Fruit fly (Drosophila melanogaster) whole organism, embryonic: ENCODE results near the gene CG15362.

Source experiments
- Atf-2 ChIP-seq: fragments of 200-800 bp; sonication (Bioruptor generic); optimal IDR thresholded peaks from 2 replicates; lab custom pipeline; 2016; ENCODE audit warnings: missing biosample characterization, missing genetic modification characterization
- Awh ChIP-seq: fragments of 200-800 bp; sonication (Bioruptor generic); IDR thresholded peaks from 2 replicates; pipeline ENCODE4, ENCODE4 v1.3.6; 2022; ENCODE audit warnings: missing biosample characterization, missing genetic modification characterization
- CG12071 ChIP-seq: fragments of 200-800 bp; sonication (Bioruptor generic); optimal IDR thresholded peaks from 3 replicates; lab custom pipeline; 2018; ENCODE audit warnings: missing biosample characterization, mild to moderate bottlenecking, missing genetic modification characterization
- CG13424 ChIP-seq: fragments of 200-800 bp; sonication (Bioruptor generic); optimal IDR thresholded peaks from 2 replicates; lab custom pipeline; 2019; ENCODE audit warnings: missing biosample characterization, mild to moderate bottlenecking, missing genetic modification characterization, moderate library complexity
- CG15269 ChIP-seq: fragments of 200-800 bp; sonication (Bioruptor generic); optimal IDR thresholded peaks from 2 replicates; lab custom pipeline; 2018; ENCODE audit warnings: missing biosample characterization, mild to moderate bottlenecking, missing genetic modification characterization, moderate library complexity
- CG15479 ChIP-seq: fragments of 200-800 bp; sonication (Bioruptor generic); optimal IDR thresholded peaks from 3 replicates; lab custom pipeline; 2019; ENCODE audit warnings: missing biosample characterization, mild to moderate bottlenecking, missing genetic modification characterization, moderate library complexity
- CG16815 ChIP-seq: fragments of 200-800 bp; sonication (Bioruptor generic); optimal IDR thresholded peaks from 3 replicates; lab custom pipeline; 2017; ENCODE audit warnings: missing biosample characterization, mild to moderate bottlenecking, missing genetic modification characterization
- CG17186 ChIP-seq: fragments of 200-800 bp; sonication (Bioruptor generic); optimal IDR thresholded peaks from 3 replicates; lab custom pipeline; 2017; ENCODE audit warnings: missing biosample characterization, missing genetic modification reagents, missing genetic modification characterization
- CG18011 ChIP-seq: fragments of 200-800 bp; sonication (Bioruptor generic); optimal IDR thresholded peaks from 2 replicates; lab custom pipeline; 2017; ENCODE audit warnings: missing biosample characterization, missing genetic modification characterization, mild to moderate bottlenecking, moderate library complexity, missing genotype
- CG2116 ChIP-seq: fragments of 200-800 bp; sonication (Bioruptor generic); optimal IDR thresholded peaks from 3 replicates; lab custom pipeline; 2018; ENCODE audit warnings: missing biosample characterization, mild to moderate bottlenecking, missing genetic modification characterization
- CG2875 ChIP-seq: fragments of 200-800 bp; sonication (Bioruptor generic); optimal IDR thresholded peaks from 2 replicates; lab custom pipeline; 2017; ENCODE audit warnings: missing biosample characterization, mild to moderate bottlenecking, missing genetic modification characterization, missing genetic modification reagents
- CG2889 ChIP-seq: fragments of 200-800 bp; sonication (Bioruptor generic); IDR thresholded peaks from 3 replicates; pipeline ENCODE4 v1.3.6; 2022; ENCODE audit warnings: missing biosample characterization, missing genetic modification characterization
- CG30020 ChIP-seq: fragments of 200-800 bp; optimal IDR thresholded peaks from 2 replicates; lab custom pipeline; 2019; ENCODE audit warnings: missing biosample characterization, mild to moderate bottlenecking, missing genetic modification characterization, moderate library complexity
- CG5180 ChIP-seq: fragments of 200-800 bp; sonication (Bioruptor generic); optimal IDR thresholded peaks from 3 replicates; lab custom pipeline; 2017; ENCODE audit warnings: missing biosample characterization, missing genetic modification characterization, mild to moderate bottlenecking, moderate library complexity, missing genetic modification reagents
- Dip3 ChIP-seq: fragments of 200-800 bp; sonication (Bioruptor generic); optimal IDR thresholded peaks from 3 replicates; lab custom pipeline; 2016; ENCODE audit warnings: missing biosample characterization, missing genetic modification characterization
- Dref ChIP-seq: fragments of 200-800 bp; sonication (Bioruptor generic); IDR thresholded peaks from 2 replicates; pipeline ENCODE4 v1.3.6; 2022; ENCODE audit warnings: missing biosample characterization, missing genetic modification characterization
- E2f2 ChIP-seq: fragments of 200-800 bp; sonication (Bioruptor generic); IDR thresholded peaks from 2 replicates; pipeline ENCODE4 v1.3.6; 2022; ENCODE audit warnings: missing biosample characterization, missing genetic modification characterization
- Hmr ChIP-seq: fragments of 200-800 bp; sonication (Bioruptor generic); optimal IDR thresholded peaks from 3 replicates; lab custom pipeline; 2017; ENCODE audit warnings: mild to moderate bottlenecking, missing biosample characterization, missing genetic modification reagents, missing genetic modification characterization
- Hr3 ChIP-seq: fragments of 200-800 bp; sonication (Bioruptor generic); optimal IDR thresholded peaks from 3 replicates; lab custom pipeline; 2016; ENCODE audit warnings: missing biosample characterization, missing genetic modification characterization
- MESR4 ChIP-seq: fragments of 200-800 bp; sonication (Bioruptor generic); optimal IDR thresholded peaks from 2 replicates; lab custom pipeline; 2018; ENCODE audit warnings: missing biosample characterization, mild to moderate bottlenecking, missing genetic modification characterization, moderate library complexity
- Nf-YA ChIP-seq: fragments of 200-800 bp; sonication (Bioruptor generic); IDR thresholded peaks from 2 replicates; pipeline ENCODE4 v1.3.6; 2022; ENCODE audit warnings: missing biosample characterization, missing genetic modification characterization
- Nf-YB ChIP-seq: fragments of 200-800 bp; sonication (Bioruptor generic); optimal IDR thresholded peaks from 3 replicates; lab custom pipeline; 2019; ENCODE audit warnings: missing biosample characterization, mild to moderate bottlenecking, missing genetic modification characterization, moderate library complexity
- Ravus ChIP-seq: fragments of 200-800 bp; sonication (Bioruptor generic); IDR thresholded peaks from 2 replicates; pipeline ENCODE4 v1.3.6; 2022; ENCODE audit warnings: missing biosample characterization, missing genetic modification characterization
- Xrp1 ChIP-seq: fragments of 200-800 bp; sonication (Bioruptor generic); IDR thresholded peaks from 2 replicates; pipeline ENCODE4 v1.3.6; 2022; ENCODE audit warnings: missing biosample characterization, missing genetic modification characterization
- bigmax ChIP-seq: fragments of 200-800 bp; sonication (Bioruptor generic); optimal IDR thresholded peaks from 2 replicates; lab custom pipeline; 2018; ENCODE audit warnings: missing biosample characterization, mild to moderate bottlenecking, missing genetic modification characterization
- crol ChIP-seq: fragments of 200-800 bp; sonication (Bioruptor generic); IDR thresholded peaks from 2 replicates; pipeline ENCODE4 v1.3.6; 2022; ENCODE audit warnings: missing biosample characterization, missing genetic modification characterization
- ewg ChIP-seq: fragments of 200-800 bp; sonication (Bioruptor generic); optimal IDR thresholded peaks from 3 replicates; lab custom pipeline; 2017; ENCODE audit warnings: mild to moderate bottlenecking, missing biosample characterization, missing genetic modification reagents, missing genetic modification characterization
- fd64A ChIP-seq: fragments of 200-800 bp; sonication (Bioruptor generic); optimal IDR thresholded peaks from 3 replicates; lab custom pipeline; 2018; ENCODE audit warnings: missing biosample characterization, mild to moderate bottlenecking, missing genetic modification characterization
- gsb ChIP-seq: fragments of 200-800 bp; sonication (Bioruptor generic); IDR thresholded peaks from 2 replicates; pipeline ENCODE4 v1.3.6; 2022; ENCODE audit warnings: missing biosample characterization, missing genetic modification characterization
- ham ChIP-seq: fragments of 200-800 bp; sonication (Bioruptor generic); IDR thresholded peaks from 2 replicates; pipeline ENCODE4 v1.3.6; 2022; ENCODE audit warnings: missing biosample characterization, missing genetic modification characterization
- oc ChIP-seq: fragments of 200-800 bp; sonication (Bioruptor generic); optimal IDR thresholded peaks from 2 replicates; lab custom pipeline; 2018; ENCODE audit warnings: missing biosample characterization, mild to moderate bottlenecking, missing genetic modification characterization, moderate library complexity
- rib ChIP-seq: fragments of 200-800 bp; sonication (Bioruptor generic); IDR thresholded peaks from 2 replicates; pipeline ENCODE4 v1.3.6; 2022; ENCODE audit warnings: missing biosample characterization, missing genetic modification characterization
- slp2 ChIP-seq: fragments of 200-800 bp; sonication (Bioruptor generic); optimal IDR thresholded peaks from 2 replicates; lab custom pipeline; 2016; ENCODE audit warnings: missing biosample characterization, missing genetic modification characterization
- tll ChIP-seq, 2 experiments: fragments of 200-800 bp in 1 of 2; fragments of >200 bp in 1 of 2; sonication (Bioruptor generic) in 1 of 2; optimal IDR thresholded peaks; 2 replicates each; lab custom pipeline; 2017 to 2019; ENCODE audit warnings: missing biosample characterization in 2 of 2, missing genetic modification characterization in 2 of 2, mild to moderate bottlenecking in 1 of 2, moderate library complexity in 1 of 2
- tna ChIP-seq: fragments of 200-800 bp; sonication (Bioruptor generic); IDR thresholded peaks from 2 replicates; pipeline ENCODE4 v1.3.6; 2022; ENCODE audit warnings: missing biosample characterization, missing genetic modification characterization; ENCODE audit not compliant: partially characterized antibody
- vnd ChIP-seq: fragments of 200-800 bp; sonication (Bioruptor generic); IDR thresholded peaks from 3 replicates; pipeline ENCODE4 v1.3.6; 2022; ENCODE audit warnings: missing biosample characterization, missing genetic modification characterization; ENCODE audit not compliant: partially characterized antibody
- zen2 ChIP-seq: fragments of 200-800 bp; sonication (Bioruptor generic); IDR thresholded peaks from 3 replicates; pipeline ENCODE4 v1.3.6; 2022; ENCODE audit warnings: missing biosample characterization, missing genetic modification characterization; ENCODE audit not compliant: partially characterized antibody

CG15362 gene

dm6 chr2L:1944473-1945110, 36.4 kb upstream of the CG15362 start (continued):
- no peak for TF ChIP-seq ham (GFP tag; lab: Robert Waterston, UW)
- 0 out of 3 replicates have a peak, but pooled peaks have one; percentile 21 for TF ChIP-seq zen2
- no peak for TF ChIP-seq vnd (GFP tag; lab: Robert Waterston, UW)
- peak; percentile 41 for TF ChIP-seq Hmr (GFP tag; lab: Kevin White, UChicago)
- TF ChIP-seq Nf-YA (GFP tag; lab: Robert Waterston, UW), result 0 out of 2 replicates have a peak, but pooled peaks have one; percentile 18
- TF ChIP-seq CG2116 (GFP tag; lab: Kevin White, UChicago), result no peak
- TF ChIP-seq Nf-YB (GFP tag; lab: Kevin White, UChicago), result peak; percentile 94
- no peak for TF ChIP-seq gsb (GFP tag; lab: Robert Waterston, UW)
- no peak for TF ChIP-seq ewg

- no peak for TF ChIP-seq Dip3 (GFP tag; lab: Kevin White, UChicago)
- TF ChIP-seq tll (GFP tag; optimal IDR thresholded peaks at IDR 0.05; lab: Kevin White, UChicago), result no peak
- TF ChIP-seq Atf-2 (GFP tag; lab: Kevin White, UChicago), result no peak
- no peak for TF ChIP-seq Awh
- no peak for TF ChIP-seq bigmax (GFP tag; lab: Kevin White, UChicago)
- no peak for TF ChIP-seq rib
These were observed 35.4 kb upstream of the CG15362 start, which contains the start of gene CG15357 for dm6 chr2L:1945609-1946008. Gene CG15357 (minus strand): TSS chr2L:1945709.

- TF ChIP-seq CG30020 (tag; lab: Kevin White, UChicago) (no peak), CG12071 (no peak), CG2889 (GFP tag; lab: Robert Waterston, UW) (no peak), Xrp1 (GFP tag; lab: Robert Waterston, UW) (no peak), CG15269 (tag; lab: Kevin White, UChicago) (no peak), slp2 (GFP tag; lab: Kevin White, UChicago) (no peak), fd64A (GFP tag; lab: Kevin White, UChicago) (no peak), CG16815 (GFP tag; lab: Kevin White, UChicago) (no peak), CG5180 (GFP tag; lab: Kevin White, UChicago) (no peak), CG13424 (no peak), E2f2 (no peak), tna (GFP tag; lab: Robert Waterston, UW) (no peak), Dref (GFP tag; lab: Robert Waterston, UW) (no peak), CG18011 (GFP tag; lab: Kevin White, UChicago) (no peak), MESR4 (no peak), CG2875 (GFP tag; lab: Kevin White, UChicago) (no peak), Hr3 (no peak), Ravus (GFP tag; lab: Robert Waterston, UW) (no peak)
These were observed 34.3 kb upstream of the CG15362 start, which contains the start of gene CG33673 for dm6 chr2L:1946628-1947027. Gene CG33673 (minus strand): TSS chr2L:1946728.

- TF ChIP-seq crol (GFP tag; lab: Robert Waterston, UW) (0 out of 2 replicates have a peak, but pooled peaks have one; percentile 38), CG17186 (GFP tag; lab: Kevin White, UChicago) (no peak), CG15479 (GFP tag; lab: Kevin White, UChicago) (peak; percentile 66), oc (tag; lab: Kevin White, UChicago) (peak; percentile 14)
These were observed 33.0 kb upstream of the CG15362 start for dm6 chr2L:1947959-1948358.
